Fruit fly (Drosophila melanogaster) whole organism: ENCODE data around the gene CG12560.

ENCODE experiments used
- CG8478 ChIP-seq: fragments of >200 bp; optimal IDR thresholded peaks from 2 replicates; lab custom pipeline; 2018; ENCODE audit warnings: inconsistent platforms
- Dll ChIP-seq: fragments of >200 bp; optimal IDR thresholded peaks from 2 replicates; lab custom pipeline; 2017
- EcR ChIP-seq, 2 experiments: fragments of >200 bp; optimal IDR thresholded peaks; 2 replicates each; lab custom pipeline; 2017; ENCODE audit warnings: missing biosample characterization in 2 of 2, missing genetic modification characterization in 2 of 2, missing genetic modification reagents in 2 of 2
- pan ChIP-seq: fragments of >200 bp; optimal IDR thresholded peaks from 2 replicates; lab custom pipeline; 2017
- psq ChIP-seq: fragments of >200 bp; optimal IDR thresholded peaks from 2 replicates; lab custom pipeline; 2017
- usp ChIP-seq: fragments of >200 bp; optimal IDR thresholded peaks from 2 replicates; lab custom pipeline; 2017; ENCODE audit warnings: missing biosample characterization, missing genetic modification characterization, mixed read lengths

The CG12560 gene

DNA sequence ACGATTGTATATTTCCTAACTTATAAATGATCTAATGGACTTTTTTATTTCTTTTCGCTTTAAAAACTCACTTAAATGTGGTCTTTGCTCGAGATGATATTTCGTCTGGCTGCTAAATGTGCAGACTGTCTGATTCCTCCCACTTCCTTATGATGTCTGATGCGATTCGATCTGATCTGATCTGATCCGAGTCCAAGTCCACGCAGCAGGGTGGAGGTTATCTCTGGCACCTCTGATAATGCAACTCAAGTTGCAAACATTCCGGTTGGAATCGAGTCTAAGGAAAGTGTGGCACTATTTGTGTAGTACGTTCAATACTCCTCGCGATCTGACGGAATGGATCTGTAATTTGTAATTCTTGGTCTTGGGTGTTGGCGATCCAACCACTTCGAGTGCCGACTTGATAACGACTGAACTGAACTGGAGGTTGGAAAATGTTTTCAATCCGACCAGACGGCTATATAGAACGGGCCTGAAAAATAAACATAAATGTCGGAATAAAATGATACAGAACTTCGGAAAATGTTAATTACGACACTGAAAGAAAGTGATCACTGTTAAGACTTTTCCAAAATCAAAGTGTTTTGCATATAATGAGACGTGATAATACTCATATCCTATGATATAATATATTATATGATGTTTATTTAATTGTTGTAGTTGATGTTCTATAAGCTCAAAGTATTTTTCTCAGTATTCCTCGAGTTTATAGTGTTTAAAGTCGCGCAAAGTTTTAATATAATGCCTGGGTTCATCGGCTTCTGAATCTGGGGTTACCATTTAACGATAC, 11.8 kb downstream of the CG12560 start:
- TF ChIP-seq pan (lab: Kevin White, UChicago) (no peak), Dll (lab: Kevin White, UChicago) (no peak), CG8478 (no peak), psq (lab: Kevin White, UChicago) (no peak), usp (GFP tag; lab: Kevin White, UChicago) (no peak), EcR (GFP tag; optimal IDR thresholded peaks at IDR 0.05; lab: Kevin White, UChicago) (no peak)

DNA sequence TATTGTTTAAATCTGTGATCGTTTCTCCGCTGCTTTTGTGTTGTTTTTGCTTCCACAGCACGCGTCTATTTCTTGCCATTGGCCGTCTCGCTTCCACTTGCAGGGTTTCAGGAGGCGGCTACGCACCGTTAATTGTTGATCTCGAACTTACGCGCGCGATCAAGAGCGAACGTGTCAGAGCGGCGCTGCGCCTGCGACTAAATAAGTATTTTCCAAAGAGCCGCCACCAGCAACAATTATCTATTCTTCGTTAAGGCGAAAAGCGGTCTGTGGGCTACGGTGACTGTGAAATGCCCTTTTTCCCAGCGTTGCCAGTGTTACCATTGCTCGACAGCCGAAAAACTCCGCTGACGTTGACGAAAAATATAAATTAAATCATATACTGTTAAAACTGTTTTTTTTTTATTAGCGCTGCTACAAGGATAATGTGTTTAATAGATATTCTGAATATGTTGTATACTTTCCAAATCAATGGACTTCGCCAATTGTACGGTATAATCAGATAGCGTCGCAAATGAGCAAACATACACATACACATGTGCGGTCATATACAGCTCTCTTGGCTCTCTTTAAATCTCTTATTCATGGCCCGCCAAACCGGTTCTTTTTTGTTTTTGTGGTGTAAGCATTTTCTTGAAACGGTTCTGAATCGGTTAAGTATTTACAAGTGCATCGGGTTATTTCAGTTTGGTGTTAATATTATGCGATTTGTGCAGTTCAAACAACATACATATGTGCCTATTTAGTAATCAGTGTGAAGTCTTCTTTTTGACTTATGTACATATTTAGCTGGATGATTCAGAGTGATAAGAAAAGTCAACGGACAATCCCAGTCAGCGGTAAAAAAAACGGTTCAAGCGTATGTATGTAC, 15.1 kb downstream of the CG12560 start, which contains the start of gene pes:
Gene pes, minus strand, starts transcription at position 201 of the 871 bp plus-strand sequence.
- TF ChIP-seq pan (lab: Kevin White, UChicago) (no peak), psq (lab: Kevin White, UChicago) (no peak), EcR (GFP tag; optimal IDR thresholded peaks at IDR 0.05; lab: Kevin White, UChicago) (no peak)

DNA sequence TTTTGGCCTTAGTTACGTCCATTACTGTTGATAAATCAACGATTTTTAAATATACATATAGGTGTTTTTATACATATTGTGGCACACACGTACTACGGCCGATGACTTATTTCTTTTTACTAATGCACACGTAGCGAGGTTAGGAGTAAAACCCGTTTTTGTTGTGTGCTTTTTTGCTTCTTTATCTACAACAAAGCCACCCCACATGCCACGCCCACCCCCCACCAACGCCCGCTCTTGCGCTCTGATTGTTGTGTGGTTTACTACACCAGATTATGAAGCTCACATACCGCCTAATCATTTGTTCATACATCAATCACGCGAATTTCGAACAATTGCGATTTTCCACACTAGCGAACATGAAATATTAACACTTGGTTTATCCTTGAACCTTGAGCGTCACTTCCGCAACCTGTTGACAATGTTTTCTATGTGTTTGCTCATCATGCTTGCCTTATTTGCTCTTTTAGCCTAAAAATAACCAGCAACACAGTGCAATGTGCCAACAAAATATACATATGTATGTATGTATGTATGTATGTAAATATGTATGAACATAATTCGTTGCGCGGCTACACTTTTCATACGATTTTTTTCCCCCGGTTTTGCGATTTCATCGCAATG, 16.1 kb downstream of the CG12560 start:
- TF ChIP-seq EcR (GFP tag; optimal IDR thresholded peaks at IDR 0.05; lab: Kevin White, UChicago) (no peak), psq (lab: Kevin White, UChicago) (no peak), pan (lab: Kevin White, UChicago) (no peak), CG8478 (no peak), Dll (lab: Kevin White, UChicago) (no peak), usp (GFP tag; lab: Kevin White, UChicago) (no peak)

DNA sequence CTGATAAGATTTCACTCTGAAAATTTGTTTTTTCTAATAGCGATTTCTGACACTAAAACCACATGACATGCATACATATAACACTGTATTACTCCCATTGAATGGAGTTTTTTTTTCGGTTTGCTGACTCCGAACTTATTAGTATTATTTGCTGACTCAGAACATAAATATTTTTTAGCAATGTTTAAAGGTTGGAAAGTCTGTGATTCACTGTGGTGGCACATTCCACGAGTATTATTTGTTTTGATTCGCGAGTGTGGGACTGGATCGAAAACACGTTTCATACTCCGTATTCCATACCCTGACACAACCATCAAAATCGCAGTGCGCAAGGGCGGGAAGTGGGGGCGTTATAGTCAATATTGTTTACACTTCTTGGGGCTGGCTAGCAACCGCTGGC, 16.6 kb downstream of the CG12560 start:
- TF ChIP-seq CG8478 (no peak), Dll (lab: Kevin White, UChicago) (no peak), psq (lab: Kevin White, UChicago) (no peak), EcR (GFP tag; optimal IDR thresholded peaks at IDR 0.05; lab: Kevin White, UChicago) (no peak), pan (lab: Kevin White, UChicago) (no peak), usp (GFP tag; lab: Kevin White, UChicago) (no peak)

DNA sequence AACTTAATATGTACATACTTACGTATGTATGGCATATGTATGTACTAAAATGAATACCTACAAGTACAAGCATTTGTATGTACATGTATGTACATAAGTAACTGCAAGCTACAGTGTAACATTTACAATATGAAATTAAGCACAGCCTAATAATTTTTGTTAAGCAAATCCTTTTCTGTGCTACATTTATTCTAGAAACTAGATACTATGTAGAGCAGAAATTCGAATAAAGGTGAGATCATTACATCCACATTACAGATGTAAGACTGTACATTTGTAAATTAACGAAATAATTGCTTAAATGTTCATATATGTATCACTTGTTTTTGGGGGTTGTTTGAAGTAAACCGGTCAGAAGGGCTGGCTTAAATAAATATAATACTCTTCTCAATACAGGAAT, 17.3 kb downstream of the CG12560 start:
- no peak for TF ChIP-seq EcR (GFP tag; optimal IDR thresholded peaks at IDR 0.05; lab: Kevin White, UChicago)
- no peak for TF ChIP-seq CG8478
- TF ChIP-seq Dll (lab: Kevin White, UChicago) = no peak
- TF ChIP-seq pan (lab: Kevin White, UChicago) = no peak
- no peak for TF ChIP-seq usp (GFP tag; lab: Kevin White, UChicago)
- no peak for TF ChIP-seq psq (lab: Kevin White, UChicago)

DNA sequence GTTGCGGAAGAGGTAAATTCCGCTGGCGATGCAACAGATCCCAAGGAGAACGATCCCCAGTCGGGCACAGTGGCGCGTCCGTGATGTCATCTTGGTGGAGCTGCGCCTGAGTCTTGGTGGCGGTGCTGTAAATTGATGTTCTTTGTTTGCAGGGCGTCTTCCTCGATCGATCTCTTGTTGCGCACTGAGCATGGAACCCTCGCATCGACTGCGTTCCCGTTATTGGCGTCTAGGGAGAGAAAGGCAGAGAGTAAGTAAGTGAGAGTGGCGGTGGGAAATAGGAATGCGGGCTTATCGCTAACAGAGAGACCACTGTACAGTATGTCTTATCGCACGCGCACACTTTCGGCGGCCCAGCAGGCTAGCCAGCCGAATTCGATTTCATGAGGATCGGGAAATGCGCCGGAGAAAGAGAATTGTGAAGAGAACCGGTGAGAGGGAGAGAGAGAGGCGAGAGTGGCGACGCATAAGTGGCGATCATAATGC, 17.8 kb downstream of the CG12560 start:
- no peak for TF ChIP-seq CG8478
- TF ChIP-seq Dll (lab: Kevin White, UChicago) = peak; percentile 93

DNA sequence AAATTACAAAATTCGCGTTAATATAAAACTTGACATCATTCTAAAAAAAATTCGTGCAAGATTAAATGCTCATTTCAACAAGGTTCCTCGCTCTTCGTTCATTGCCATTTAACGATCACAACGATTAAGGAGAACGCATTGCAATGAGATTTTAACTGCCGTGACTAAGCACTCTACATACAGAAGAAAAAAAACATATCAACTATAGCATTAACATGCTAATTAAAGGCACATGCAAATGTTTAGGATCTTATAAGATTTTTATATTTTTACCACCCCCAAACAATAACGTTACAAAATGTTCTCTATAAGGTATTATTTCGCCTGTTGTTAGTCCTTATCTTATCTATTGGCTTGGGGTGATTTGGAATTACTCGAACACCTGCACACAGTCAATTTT, 18.6 kb downstream of the CG12560 start:
- TF ChIP-seq usp (GFP tag; lab: Kevin White, UChicago) = no peak

DNA sequence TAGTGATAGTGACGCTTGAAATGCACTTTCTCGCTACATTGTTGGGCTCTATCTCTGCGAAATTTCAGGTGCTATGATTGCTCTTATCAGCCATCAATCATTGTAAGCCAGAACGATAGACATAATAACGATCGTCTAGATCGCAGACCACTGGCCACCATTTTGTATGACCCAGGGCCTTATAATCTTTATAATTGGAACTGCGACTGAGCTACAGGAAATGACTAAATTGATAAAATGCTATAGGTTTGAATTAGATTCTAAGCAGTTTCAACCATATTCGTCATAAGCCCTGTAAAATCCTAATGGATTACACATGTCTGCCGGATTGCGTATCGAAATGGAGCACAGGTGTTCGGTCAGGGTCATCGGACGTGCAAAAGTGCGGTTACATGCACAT, 19.4 kb downstream of the CG12560 start:
- TF ChIP-seq CG8478 = no peak
- no peak for TF ChIP-seq EcR (GFP tag; optimal IDR thresholded peaks at IDR 0.05; lab: Kevin White, UChicago)
- TF ChIP-seq usp (GFP tag; lab: Kevin White, UChicago) = no peak
- no peak for TF ChIP-seq psq (lab: Kevin White, UChicago)
- TF ChIP-seq Dll (lab: Kevin White, UChicago) = no peak
- no peak for TF ChIP-seq pan (lab: Kevin White, UChicago)

DNA sequence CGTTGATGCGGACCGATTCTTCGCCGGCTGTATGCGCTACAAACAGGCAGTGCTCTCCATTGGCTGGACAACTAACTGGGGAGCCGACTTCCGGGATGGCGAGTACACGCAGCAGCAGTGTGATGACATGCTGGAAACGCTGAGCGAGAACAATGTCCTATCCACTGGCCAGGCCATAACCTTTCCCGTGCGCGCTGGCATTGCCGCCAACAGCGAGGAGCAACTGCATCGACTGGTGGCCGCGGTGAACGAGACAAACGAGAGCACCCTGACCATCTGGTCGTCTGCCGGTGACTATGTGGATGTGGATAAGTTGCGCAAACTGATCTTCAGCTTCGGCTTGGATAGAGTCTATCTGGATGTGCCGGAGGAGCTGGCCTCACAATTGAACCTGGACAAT, 23.1 kb downstream of the CG12560 start:
- no peak for TF ChIP-seq CG8478
- TF ChIP-seq EcR (GFP tag; optimal IDR thresholded peaks at IDR 0.05; lab: Kevin White, UChicago) = no peak
- TF ChIP-seq psq (lab: Kevin White, UChicago) = no peak
- TF ChIP-seq Dll (lab: Kevin White, UChicago) = no peak
- TF ChIP-seq usp (GFP tag; lab: Kevin White, UChicago) = no peak
- TF ChIP-seq pan (lab: Kevin White, UChicago) = no peak

DNA sequence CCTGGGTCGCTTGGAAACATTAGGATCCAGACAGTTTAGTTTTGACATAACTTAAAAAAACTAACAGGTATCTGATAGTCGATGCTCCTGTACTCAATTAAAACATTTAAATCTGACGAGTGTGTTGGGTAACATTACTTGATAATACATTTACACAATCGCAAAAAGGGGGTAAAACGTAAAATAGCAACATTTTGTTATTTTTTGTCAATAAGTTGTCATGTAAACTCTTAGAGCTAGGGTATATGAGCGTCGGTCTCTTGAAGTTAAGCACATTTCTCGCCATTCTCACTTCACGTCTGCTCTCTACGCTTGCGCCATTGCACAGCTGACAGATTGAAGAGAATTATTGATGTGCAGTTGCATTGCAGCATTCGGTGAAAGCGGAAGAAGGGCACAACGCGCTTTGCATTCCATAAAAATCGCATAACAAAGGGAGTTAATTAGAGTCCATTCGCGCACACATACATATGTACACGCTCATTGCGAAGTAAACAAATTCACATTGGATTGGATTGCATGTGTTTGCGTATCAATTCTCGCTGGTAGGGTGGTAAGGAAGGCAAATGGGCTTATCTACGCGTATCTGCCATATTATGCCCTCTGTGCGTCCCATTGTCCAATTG, 24.3 kb downstream of the CG12560 start:
- no peak for TF ChIP-seq psq (lab: Kevin White, UChicago)
- no peak for TF ChIP-seq usp (GFP tag; lab: Kevin White, UChicago)
- no peak for TF ChIP-seq pan (lab: Kevin White, UChicago)
- no peak for TF ChIP-seq Dll (lab: Kevin White, UChicago)
- no peak for TF ChIP-seq EcR (GFP tag; optimal IDR thresholded peaks at IDR 0.05; lab: Kevin White, UChicago)
- TF ChIP-seq CG8478 = no peak
